Fruit fly (Drosophila melanogaster): ENCODE measurements around the gene sturkopf.

DNA sequence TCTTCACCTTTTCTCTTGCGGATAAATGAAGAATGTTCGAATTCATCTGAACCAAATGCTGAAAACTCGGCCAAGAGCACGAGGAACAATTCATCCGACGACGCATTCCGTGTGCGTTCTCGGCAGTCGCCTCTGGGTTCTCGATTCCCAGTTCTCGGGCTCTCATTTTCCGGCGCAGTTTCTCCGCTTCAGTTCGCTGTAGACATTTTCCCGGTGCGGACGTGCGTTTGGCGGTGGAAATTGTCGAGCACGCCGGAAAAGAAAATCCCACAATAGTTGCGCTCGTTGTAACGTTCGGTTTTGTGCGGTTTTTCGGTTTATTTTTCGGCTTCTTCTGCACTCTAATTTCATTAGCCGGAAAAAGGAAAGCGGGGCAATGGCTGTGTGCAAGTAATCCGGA, 37.4 kb downstream of the sturkopf start, which contains the start of gene CG32333:
- no peak for TF ChIP-seq gl (tag; optimal IDR thresholded peaks at IDR 0.05)
- no peak for TF ChIP-seq fd96Ca (GFP tag; IDR thresholded peaks at IDR 0.05)
- no peak for TF ChIP-seq CG8159 (tag; optimal IDR thresholded peaks at IDR 0.05)
- TF ChIP-seq CG15710 (tag; optimal IDR thresholded peaks at IDR 0.05) = no peak

Measured in whole organism, pupa.